Worm (Caenorhabditis elegans) whole organism, L1 larva: ENCODE data around the gene C06A6.2.

ENCODE experiments used
- C04F5.9 ChIP-seq: sonication (generic microtip); optimal IDR thresholded peaks from 2 replicates; lab custom pipeline; 2016; ENCODE audit warnings: missing genetic modification characterization, missing compliant biosample characterization
- C16A3.4 ChIP-seq: fragments of 150-350 bp; optimal IDR thresholded peaks from 2 replicates; lab custom pipeline; 2014; ENCODE audit warnings: missing biosample characterization, missing genetic modification characterization
- F16B12.6 ChIP-seq: fragments of 150-350 bp; optimal IDR thresholded peaks from 2 replicates; lab custom pipeline; 2014; ENCODE audit warnings: missing biosample characterization, missing genetic modification characterization
- ama-1 ChIP-seq: fragments of 150-350 bp; optimal IDR thresholded peaks from 2 replicates; lab custom pipeline; 2014
- blmp-1 ChIP-seq: fragments of 150-350 bp; optimal IDR thresholded peaks from 2 replicates; lab custom pipeline; 2014; ENCODE audit warnings: missing biosample characterization, missing genetic modification characterization
- ceh-88 ChIP-seq: fragments of 200-800 bp; sonication (Bioruptor generic); IDR thresholded peaks from 2 replicates; pipeline ENCODE4 v1.3.6; 2022; ENCODE audit warnings: missing genetic modification characterization, missing compliant biosample characterization
- dpl-1 ChIP-seq, 3 experiments: fragments of 150-350 bp in 2 of 3; sonication (generic microtip) in 1 of 3; optimal IDR thresholded peaks; 2 replicates each; lab custom pipeline; 2014 to 2017; ENCODE audit warnings: missing biosample characterization in 3 of 3, missing genetic modification characterization in 3 of 3, missing genetic modification reagents in 3 of 3
- efl-1 ChIP-seq, 4 experiments: fragments of 150-350 bp; optimal IDR thresholded peaks in 3 of 4; peaks in 1 of 4; 1 replicate in 1 of 4; 2 replicates in 3 of 4; lab custom pipeline; 2014; ENCODE audit warnings: missing biosample characterization in 2 of 4, missing genetic modification characterization in 2 of 4, missing genetic modification reagents in 2 of 4
- efl-3 ChIP-seq: fragments of 200-800 bp; sonication (Bioruptor generic); optimal IDR thresholded peaks from 2 replicates; lab custom pipeline; 2018; ENCODE audit warnings: mild to moderate bottlenecking, missing genetic modification characterization, missing compliant biosample characterization
- elt-3 ChIP-seq, 6 experiments: fragments of 150-350 bp in 1 of 6; sonication (generic microtip); optimal IDR thresholded peaks; 2 replicates each; lab custom pipeline; 2017 to 2018; ENCODE audit warnings: missing biosample characterization in 6 of 6, missing genetic modification characterization in 6 of 6, inconsistent platforms in 1 of 6
- fkh-10 ChIP-seq: sonication (generic microtip); optimal IDR thresholded peaks from 2 replicates; lab custom pipeline; 2017; ENCODE audit warnings: missing biosample characterization, missing genetic modification reagents, missing genetic modification characterization
- fkh-4 ChIP-seq: sonication (generic microtip); optimal IDR thresholded peaks from 2 replicates; lab custom pipeline; 2016; ENCODE audit warnings: missing compliant biosample characterization, missing genetic modification characterization, borderline replicate concordance
- grh-1 ChIP-seq: fragments of 200-800 bp; sonication (Bioruptor generic); IDR thresholded peaks from 2 replicates; pipeline ENCODE4 v1.3.6; 2022; ENCODE audit warnings: missing genetic modification reagents, missing genetic modification characterization, missing compliant biosample characterization
- hlh-4 ChIP-seq: sonication (generic microtip); optimal IDR thresholded peaks from 2 replicates; lab custom pipeline; 2016; ENCODE audit warnings: mild to moderate bottlenecking, missing genetic modification characterization, missing compliant biosample characterization
- irx-1 ChIP-seq: sonication (generic microtip); optimal IDR thresholded peaks from 2 replicates; lab custom pipeline; 2016; ENCODE audit warnings: missing genetic modification characterization, missing compliant biosample characterization
- isw-1 ChIP-seq: fragments of 200-800 bp; sonication (Bioruptor generic); IDR thresholded peaks from 2 replicates; pipeline ENCODE4 v1.3.6; 2022; ENCODE audit warnings: missing genetic modification characterization, missing compliant biosample characterization
- jun-1 ChIP-seq: fragments of 150-350 bp; optimal IDR thresholded peaks from 2 replicates; lab custom pipeline; 2014; ENCODE audit warnings: missing biosample characterization, missing genetic modification reagents, missing genetic modification characterization
- lin-14 ChIP-seq: fragments of 200-800 bp; sonication (Bioruptor generic); optimal IDR thresholded peaks from 2 replicates; lab custom pipeline; 2018; ENCODE audit warnings: mild to moderate bottlenecking, missing genetic modification characterization, moderate library complexity, missing compliant biosample characterization
- lin-15B ChIP-seq: fragments of 150-350 bp; sonication (generic microtip); optimal IDR thresholded peaks from 3 replicates; lab custom pipeline; 2014; ENCODE audit warnings: missing biosample characterization, missing genetic modification characterization
- lin-35 ChIP-seq, 2 experiments: fragments of 150-350 bp; optimal IDR thresholded peaks; 2 replicates each; lab custom pipeline; 2014; ENCODE audit warnings: missing biosample characterization in 2 of 2, missing genetic modification characterization in 2 of 2, missing genetic modification reagents in 2 of 2
- lin-39 ChIP-seq: fragments of 150-350 bp; optimal IDR thresholded peaks from 2 replicates; lab custom pipeline; 2014; ENCODE audit warnings: missing biosample characterization, missing genetic modification reagents, missing genetic modification characterization
- lsy-2 ChIP-seq, 2 experiments: fragments of 150-350 bp; optimal IDR thresholded peaks; 2 replicates each; lab custom pipeline; 2014; ENCODE audit warnings: missing biosample characterization in 2 of 2, missing genetic modification characterization in 2 of 2
- mab-9 ChIP-seq: fragments of 200-800 bp; sonication (Bioruptor generic); IDR thresholded peaks from 2 replicates; pipeline ENCODE4 v1.3.6; 2022; ENCODE audit warnings: missing genetic modification reagents, missing genetic modification characterization, missing compliant biosample characterization
- mdl-1 ChIP-seq, 2 experiments: fragments of 150-350 bp; optimal IDR thresholded peaks; 2 replicates each; lab custom pipeline; 2014 to 2017; ENCODE audit warnings: missing biosample characterization in 2 of 2, missing genetic modification characterization in 2 of 2, inconsistent platforms in 1 of 2
- mef-2 ChIP-seq: fragments of 150-350 bp; optimal IDR thresholded peaks from 2 replicates; lab custom pipeline; 2014; ENCODE audit warnings: missing biosample characterization, missing genetic modification characterization
- mep-1 ChIP-seq: fragments of 150-350 bp; optimal IDR thresholded peaks from 2 replicates; lab custom pipeline; 2014; ENCODE audit warnings: missing biosample characterization, missing genetic modification characterization
- nhr-12 ChIP-seq: sonication (generic microtip); optimal IDR thresholded peaks from 2 replicates; lab custom pipeline; 2017; ENCODE audit warnings: missing biosample characterization, missing genetic modification characterization
- nhr-19 ChIP-seq: fragments of 200-800 bp; sonication (Bioruptor generic); conservative IDR thresholded peaks from 2 replicates; pipeline ENCODE4 v1.3.6; 2022; ENCODE audit warnings: missing genetic modification characterization, missing compliant biosample characterization
- nhr-20 ChIP-seq: sonication (generic microtip); optimal IDR thresholded peaks from 2 replicates; lab custom pipeline; 2016; ENCODE audit warnings: mild to moderate bottlenecking, missing genetic modification characterization, missing compliant biosample characterization
- nhr-237 ChIP-seq: fragments of 150-350 bp; optimal IDR thresholded peaks from 2 replicates; lab custom pipeline; 2014; ENCODE audit warnings: missing biosample characterization, missing genetic modification characterization
- nhr-28 ChIP-seq: fragments of 150-350 bp; optimal IDR thresholded peaks from 2 replicates; lab custom pipeline; 2014; ENCODE audit warnings: missing biosample characterization, missing genetic modification characterization
- nhr-71 ChIP-seq: sonication (generic microtip); optimal IDR thresholded peaks from 2 replicates; lab custom pipeline; 2016; ENCODE audit warnings: mild to moderate bottlenecking, missing genetic modification characterization, moderate library complexity, missing compliant biosample characterization
- nhr-77 ChIP-seq: fragments of 150-350 bp; optimal IDR thresholded peaks from 2 replicates; lab custom pipeline; 2014; ENCODE audit warnings: missing biosample characterization, missing genetic modification characterization
- nhr-85 ChIP-seq: sonication (generic microtip); peaks from one replicate; lab custom pipeline; 2016; ENCODE audit warnings: missing genetic modification characterization, inconsistent platforms, missing compliant biosample characterization
- nhr-90 ChIP-seq: sonication (generic microtip); optimal IDR thresholded peaks from 2 replicates; lab custom pipeline; 2016; ENCODE audit warnings: mild to moderate bottlenecking, missing genetic modification characterization, missing compliant biosample characterization; ENCODE audit not compliant: poor library complexity
- pag-3 ChIP-seq: sonication (generic microtip); optimal IDR thresholded peaks from 2 replicates; lab custom pipeline; 2017; ENCODE audit warnings: missing genetic modification characterization, mild to moderate bottlenecking, missing compliant biosample characterization, antibody characterized with exemption, borderline replicate concordance; ENCODE audit not compliant: insufficient read depth
- pax-3 ChIP-seq: fragments of 200-800 bp; sonication (Bioruptor generic); optimal IDR thresholded peaks from 2 replicates; lab custom pipeline; 2018; ENCODE audit warnings: mild to moderate bottlenecking, missing genetic modification characterization, moderate library complexity, missing compliant biosample characterization
- snpc-4 ChIP-seq: fragments of 150-350 bp; optimal IDR thresholded peaks from 2 replicates; lab custom pipeline; 2014; ENCODE audit warnings: missing biosample characterization, missing genetic modification characterization
- snu-23 ChIP-seq: sonication (generic microtip); optimal IDR thresholded peaks from 2 replicates; lab custom pipeline; 2016; ENCODE audit warnings: missing genetic modification characterization, missing compliant biosample characterization
- sptf-1 ChIP-seq: fragments of 150-350 bp; optimal IDR thresholded peaks from 2 replicates; lab custom pipeline; 2014; ENCODE audit warnings: missing biosample characterization, missing genetic modification characterization
- tbx-2 ChIP-seq: sonication (generic microtip); optimal IDR thresholded peaks from 2 replicates; lab custom pipeline; 2016; ENCODE audit warnings: missing genetic modification characterization, missing compliant biosample characterization
- tlp-1 ChIP-seq: fragments of 150-350 bp; optimal IDR thresholded peaks from 2 replicates; lab custom pipeline; 2014; ENCODE audit warnings: missing biosample characterization, missing genetic modification characterization
- unc-130 ChIP-seq: fragments of 150-350 bp; optimal IDR thresholded peaks from 2 replicates; lab custom pipeline; 2017; ENCODE audit warnings: missing biosample characterization, missing genetic modification characterization, inconsistent platforms
- unc-62 ChIP-seq: fragments of 150-350 bp; optimal IDR thresholded peaks from 2 replicates; lab custom pipeline; 2014; ENCODE audit warnings: missing biosample characterization, missing genetic modification reagents, missing genetic modification characterization
- vab-15 ChIP-seq: sonication (generic microtip); optimal IDR thresholded peaks from 2 replicates; lab custom pipeline; 2017; ENCODE audit warnings: missing genotype, mild to moderate bottlenecking, missing genetic modification characterization, missing compliant biosample characterization
- zag-1 ChIP-seq: fragments of 150-350 bp; optimal IDR thresholded peaks from 2 replicates; lab custom pipeline; 2014; ENCODE audit warnings: missing biosample characterization, missing genetic modification characterization
- zip-4 ChIP-seq: fragments of 200-800 bp; sonication (Bioruptor generic); optimal IDR thresholded peaks from 2 replicates; lab custom pipeline; 2018; ENCODE audit warnings: mild to moderate bottlenecking, missing genetic modification characterization, moderate library complexity, missing compliant biosample characterization

C06A6.2 gene

DNA sequence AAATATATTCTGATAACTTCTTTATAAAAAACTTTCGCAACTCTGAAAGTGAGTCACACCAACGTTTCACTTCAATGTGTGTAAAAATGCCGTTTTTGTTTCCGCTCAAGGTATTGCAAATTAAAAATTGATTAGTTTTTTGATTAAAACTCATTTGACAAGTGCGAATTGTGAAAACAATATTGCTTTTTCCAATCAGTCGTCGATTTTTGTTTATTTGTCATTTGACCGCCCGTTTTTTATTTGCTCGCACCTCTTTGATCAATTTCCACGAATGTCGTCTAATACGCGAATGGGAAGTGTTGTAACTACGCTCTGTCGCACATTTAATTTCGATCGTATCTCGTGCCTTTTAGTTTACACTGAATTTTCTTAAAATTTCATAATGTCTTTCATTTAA, 16.3 kb upstream of the C06A6.2 start, which contains the start of gene mvb-12 (continued):
- TF ChIP-seq hlh-4: no peak
- TF ChIP-seq pag-3: no peak
- peak; percentile 2 to 5 for TF ChIP-seq efl-1 (optimal IDR thresholded peaks at IDR 0.05; lab: Kevin White, UChicago)
- peak; percentile 31 to 75 for TF ChIP-seq efl-1 (GFP tag; optimal IDR thresholded peaks at IDR 0.05 in 1 of 2; lab: Kevin White, UChicago)
- TF ChIP-seq mdl-1 (tag; optimal IDR thresholded peaks at IDR 0.05; lab: Kevin White, UChicago): peak in 1 of 2 experiments; percentile 13
- peak; percentile 4 for TF ChIP-seq nhr-77 (tag; lab: Kevin White, UChicago)
- no peak for TF ChIP-seq pax-3 (tag; lab: Kevin White, UChicago)
- peak; percentile 5 for TF ChIP-seq blmp-1 (tag; lab: Kevin White, UChicago)
- no peak for TF ChIP-seq zip-4 (GFP tag; lab: Kevin White, UChicago)
- TF ChIP-seq isw-1 (GFP tag; lab: Robert Waterston, UW): no peak

DNA sequence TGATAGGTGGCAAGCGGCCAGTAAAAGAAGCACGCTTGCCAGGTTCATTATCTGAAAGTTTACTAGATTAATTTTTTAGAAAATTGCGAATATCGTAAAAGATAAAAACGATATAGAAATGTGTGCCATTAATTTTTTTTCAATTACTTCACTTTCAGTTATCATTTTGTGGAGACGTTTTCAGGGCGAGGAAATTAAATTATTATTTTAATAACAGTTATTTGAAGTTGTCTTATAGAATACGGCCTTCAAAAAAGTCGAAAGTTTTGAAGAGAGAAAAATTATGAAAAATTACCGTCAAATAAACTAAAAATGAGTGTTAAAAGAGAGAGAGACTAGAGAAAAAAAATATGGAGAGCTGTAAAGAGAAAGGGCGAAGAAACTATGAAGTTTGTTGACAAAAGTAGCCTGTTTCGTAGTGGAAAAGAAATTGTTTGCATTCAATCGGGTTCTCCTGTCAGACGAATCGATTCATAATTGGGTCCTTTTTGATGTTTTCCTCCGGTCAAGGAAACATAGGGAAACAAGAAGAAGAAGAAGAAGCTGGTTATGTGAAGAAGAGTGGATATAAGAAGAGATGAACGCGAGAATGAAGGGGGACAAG, 11.7 kb upstream of the C06A6.2 start, which contains the start of gene erp-44.2:
Gene erp-44.2 (minus strand): TSS at position 51 of the 604 bp plus-strand sequence.
- no peak for TF ChIP-seq unc-130
- TF ChIP-seq nhr-12 (tag; lab: Kevin White, UChicago): no peak
- TF ChIP-seq tlp-1: no peak
- no peak for TF ChIP-seq nhr-71 (tag; lab: Kevin White, UChicago)
- no peak for TF ChIP-seq mab-9 (GFP tag; lab: Robert Waterston, UW)
- TF ChIP-seq nhr-28: no peak
- no peak for TF ChIP-seq snu-23 (GFP tag; lab: Kevin White, UChicago)
- TF ChIP-seq tbx-2 (tag; lab: Kevin White, UChicago): no peak
- TF ChIP-seq ceh-88 (GFP tag; lab: Robert Waterston, UW): no peak
- TF ChIP-seq nhr-85 (tag; lab: Kevin White, UChicago): no peak
- no peak for TF ChIP-seq nhr-237 (tag; lab: Kevin White, UChicago)
- no peak for TF ChIP-seq jun-1
- TF ChIP-seq dpl-1 (GFP tag; optimal IDR thresholded peaks at IDR 0.05; lab: Kevin White, UChicago): no peak
- no peak for TF ChIP-seq pag-3
- no peak for TF ChIP-seq sptf-1 (tag; lab: Kevin White, UChicago)
- TF ChIP-seq F16B12.6 (tag; lab: Kevin White, UChicago): no peak
- TF ChIP-seq lin-15B: no peak
- TF ChIP-seq, all 84 proteins: peak for 0

DNA sequence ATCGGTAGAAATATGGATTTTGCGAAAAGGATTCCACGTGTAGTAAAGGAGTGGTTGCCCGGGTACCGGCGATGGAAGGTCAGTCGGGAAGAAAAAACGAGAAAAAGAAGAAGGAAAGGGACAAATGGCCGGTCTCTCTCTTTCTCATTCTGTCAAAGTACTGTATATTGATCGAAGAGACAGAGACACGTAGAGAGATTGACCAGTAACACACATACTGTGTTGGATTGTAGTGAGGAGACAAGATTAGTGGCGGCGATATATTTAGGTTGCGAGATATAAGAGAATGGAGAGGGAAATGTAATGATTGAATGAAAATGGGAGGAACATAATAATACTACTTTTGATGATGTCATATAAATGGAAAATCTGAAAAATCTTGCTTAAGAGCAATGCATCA, 10.4 kb upstream of the C06A6.2 start:
- TF ChIP-seq C04F5.9 (tag; lab: Kevin White, UChicago) (no peak), nhr-19 (GFP tag; lab: Robert Waterston, UW) (no peak), lin-35 (GFP tag; optimal IDR thresholded peaks at IDR 0.05; lab: Kevin White, UChicago) (peak in 1 of 2 experiments; percentile 27), jun-1 (no peak), lsy-2 (tag; optimal IDR thresholded peaks at IDR 0.05; lab: Kevin White, UChicago) (peak; percentile 7 to 69), unc-62 (GFP tag; lab: Kevin White, UChicago) (no peak), nhr-71 (tag; lab: Kevin White, UChicago) (peak; percentile 10), ama-1 (lab: Kevin White, UChicago) (no peak), lin-39 (tag; lab: Kevin White, UChicago) (no peak), blmp-1 (tag; lab: Kevin White, UChicago) (peak; percentile 92), vab-15 (tag; lab: Kevin White, UChicago) (no peak), efl-1 (optimal IDR thresholded peaks at IDR 0.05; lab: Kevin White, UChicago) (peak in 1 of 2 experiments; percentile 1), efl-1 (GFP tag; optimal IDR thresholded peaks at IDR 0.05 in 1 of 2; lab: Kevin White, UChicago) (peak in 1 of 2 experiments; percentile 85), nhr-77 (tag; lab: Kevin White, UChicago) (no peak), nhr-90 (tag; lab: Kevin White, UChicago) (peak; percentile 27), tlp-1 (no peak), nhr-20 (tag; lab: Kevin White, UChicago) (peak; percentile 56), mef-2 (tag; lab: Kevin White, UChicago) (no peak), fkh-4 (tag; lab: Kevin White, UChicago) (no peak), lin-14 (GFP tag; lab: Kevin White, UChicago) (peak; percentile 54), zag-1 (tag; lab: Kevin White, UChicago) (no peak), elt-3 (tag; optimal IDR thresholded peaks at IDR 0.05; lab: Kevin White, UChicago) (peak in 2 of 6 experiments; percentile 11 to 65), snpc-4 (tag; lab: Kevin White, UChicago) (no peak), grh-1 (GFP tag; lab: Robert Waterston, UW) (peak; percentile 27; the same call in 1 of the 2 replicates), mab-9 (GFP tag; lab: Robert Waterston, UW) (no peak), efl-3 (no peak), mep-1 (tag; lab: Kevin White, UChicago) (peak; percentile 76), C16A3.4 (peak; percentile 0), fkh-10 (GFP tag; lab: Kevin White, UChicago) (no peak), snu-23 (GFP tag; lab: Kevin White, UChicago) (peak; percentile 57), irx-1 (tag; lab: Kevin White, UChicago) (no peak), nhr-85 (tag; lab: Kevin White, UChicago) (peak; percentile 66)
